Worm (Caenorhabditis elegans): ENCODE data around the gene cct-4.

ce11 chrII:8295296-8295695 lies 11.8 kb downstream of the cct-4 start, which contains the start of gene nlp-55:
- TF ChIP-seq flt-1 (GFP tag; IDR thresholded peaks at IDR 0.05) (no peak), ama-1 (optimal IDR thresholded peaks at IDR 0.05) (no peak), ets-7 (tag; optimal IDR thresholded peaks at IDR 0.05) (no peak), sea-1 (GFP tag; conservative IDR thresholded peaks at IDR 0.05) (no peak), tbx-37 (GFP tag; conservative IDR thresholded peaks at IDR 0.05) (no peak), hmbx-1 (tag; optimal IDR thresholded peaks at IDR 0.05) (no peak), tbx-11 (GFP tag; IDR thresholded peaks at IDR 0.05) (no peak), pes-1 (GFP tag; IDR thresholded peaks at IDR 0.05) (no peak), F13C5.2 (tag; optimal IDR thresholded peaks at IDR 0.05) (no peak), aly-1 (tag; optimal IDR thresholded peaks at IDR 0.05) (no peak), ceh-13 (GFP tag; optimal IDR thresholded peaks at IDR 0.05) (no peak), hnd-1 (tag; optimal IDR thresholded peaks at IDR 0.05) (no peak), tra-4 (tag; optimal IDR thresholded peaks at IDR 0.05) (no peak), hmg-4 (GFP tag; optimal IDR thresholded peaks at IDR 0.05) (no peak)

Measured in whole organism, early embryonic.